Worm (Caenorhabditis elegans) whole organism, mixed stage, embryonic: ENCODE results near the gene K11H12.3.
A peak's percentile ranks its signal among the peaks of the same experiment; 100 is the strongest.

Experiments
- M03D4.4 ChIP-seq: sonication (generic microtip); optimal IDR thresholded peaks from 2 replicates; lab custom pipeline; 2017; ENCODE audit warnings: mild to moderate bottlenecking, missing genetic modification characterization, missing compliant biosample characterization
- blmp-1 ChIP-seq: fragments of 150-350 bp; optimal IDR thresholded peaks from 2 replicates; lab custom pipeline; 2014; ENCODE audit warnings: missing biosample characterization, missing genetic modification characterization
- ceh-39 ChIP-seq: fragments of 150-350 bp; optimal IDR thresholded peaks from 2 replicates; lab custom pipeline; 2014; ENCODE audit warnings: missing biosample characterization, missing genetic modification characterization
- ceh-83 ChIP-seq: fragments of 200-800 bp; sonication (Bioruptor generic); optimal IDR thresholded peaks from 2 replicates; lab custom pipeline; 2018; ENCODE audit warnings: mild to moderate bottlenecking, missing genetic modification characterization, missing compliant biosample characterization
- ces-1 ChIP-seq: fragments of 150-350 bp; optimal IDR thresholded peaks from 2 replicates; lab custom pipeline; 2014; ENCODE audit warnings: missing biosample characterization, missing genetic modification reagents, missing genetic modification characterization
- cnd-1 ChIP-seq: fragments of 200-800 bp; sonication (Bioruptor generic); optimal IDR thresholded peaks from 2 replicates; lab custom pipeline; 2018; ENCODE audit warnings: mild to moderate bottlenecking, missing genetic modification characterization, missing compliant biosample characterization
- elt-1 ChIP-seq: sonication (generic microtip); optimal IDR thresholded peaks from 2 replicates; lab custom pipeline; 2017; ENCODE audit warnings: missing genetic modification characterization, mild to moderate bottlenecking, missing compliant biosample characterization, antibody characterized with exemption, moderate library complexity, borderline replicate concordance; ENCODE audit not compliant: insufficient read depth
- elt-3 ChIP-seq: fragments of 150-350 bp; optimal IDR thresholded peaks from 2 replicates; lab custom pipeline; 2014; ENCODE audit warnings: missing biosample characterization, missing genetic modification characterization
- flh-1 ChIP-seq: fragments of 200-800 bp; sonication (Bioruptor generic); optimal IDR thresholded peaks from 2 replicates; lab custom pipeline; 2018; ENCODE audit warnings: mild to moderate bottlenecking, missing genetic modification characterization, moderate library complexity, missing compliant biosample characterization
- ham-2 ChIP-seq: fragments of 200-800 bp; sonication (Bioruptor generic); optimal IDR thresholded peaks from 2 replicates; lab custom pipeline; 2018; ENCODE audit warnings: mild to moderate bottlenecking, missing genetic modification characterization, missing compliant biosample characterization
- hlh-1 ChIP-seq: fragments of 150-350 bp; optimal IDR thresholded peaks from 2 replicates; lab custom pipeline; 2014; ENCODE audit warnings: missing biosample characterization, missing genetic modification reagents, missing genetic modification characterization
- lin-13 ChIP-seq: fragments of 150-350 bp; optimal IDR thresholded peaks from 2 replicates; lab custom pipeline; 2014; ENCODE audit warnings: missing biosample characterization, missing genetic modification characterization
- lin-32 ChIP-seq: fragments of 200-800 bp; sonication (Bioruptor generic); optimal IDR thresholded peaks from 2 replicates; lab custom pipeline; 2018; ENCODE audit warnings: mild to moderate bottlenecking, missing genetic modification characterization, missing compliant biosample characterization
- lsy-2 ChIP-seq: fragments of 150-350 bp; optimal IDR thresholded peaks from 2 replicates; lab custom pipeline; 2014; ENCODE audit warnings: missing biosample characterization, missing genetic modification characterization
- mab-5 ChIP-seq: fragments of 150-350 bp; optimal IDR thresholded peaks from 2 replicates; lab custom pipeline; 2014; ENCODE audit warnings: missing biosample characterization, missing genetic modification characterization
- mep-1 ChIP-seq: fragments of 150-350 bp; optimal IDR thresholded peaks from 2 replicates; lab custom pipeline; 2017; ENCODE audit warnings: missing biosample characterization, missing genetic modification reagents, missing genetic modification characterization, inconsistent platforms
- mls-2 ChIP-seq: sonication (generic microtip); optimal IDR thresholded peaks from 2 replicates; lab custom pipeline; 2016; ENCODE audit warnings: mild to moderate bottlenecking, missing genetic modification characterization, moderate library complexity, missing compliant biosample characterization
- nhr-12 ChIP-seq: fragments of 150-350 bp; optimal IDR thresholded peaks from 2 replicates; lab custom pipeline; 2014; ENCODE audit warnings: missing biosample characterization, missing genetic modification characterization
- nhr-2 ChIP-seq: fragments of 150-350 bp; optimal IDR thresholded peaks from 2 replicates; lab custom pipeline; 2014; ENCODE audit warnings: missing biosample characterization, missing genetic modification characterization
- nhr-237 ChIP-seq: fragments of 150-350 bp; optimal IDR thresholded peaks from 2 replicates; lab custom pipeline; 2014; ENCODE audit warnings: missing biosample characterization, missing genetic modification characterization
- nhr-28 ChIP-seq: fragments of 150-350 bp; optimal IDR thresholded peaks from 2 replicates; lab custom pipeline; 2014; ENCODE audit warnings: missing biosample characterization, missing genetic modification characterization
- nhr-76 ChIP-seq: sonication (generic microtip); optimal IDR thresholded peaks from 2 replicates; lab custom pipeline; 2017; ENCODE audit warnings: missing biosample characterization, missing genetic modification characterization
- pha-4 ChIP-seq: fragments of 150-350 bp; optimal IDR thresholded peaks from 2 replicates; lab custom pipeline; 2018; ENCODE audit warnings: missing biosample characterization, missing genetic modification reagents, missing genetic modification characterization
- sem-2 ChIP-seq: fragments of 200-800 bp; sonication (Bioruptor generic); optimal IDR thresholded peaks from 2 replicates; lab custom pipeline; 2018; ENCODE audit warnings: mild to moderate bottlenecking, missing genetic modification characterization, missing compliant biosample characterization
- snpc-4 ChIP-seq: fragments of 150-350 bp; optimal IDR thresholded peaks from 2 replicates; lab custom pipeline; 2014; ENCODE audit warnings: missing biosample characterization, missing genetic modification characterization
- tbx-8 ChIP-seq: fragments of 200-800 bp; sonication (Bioruptor generic); optimal IDR thresholded peaks from 2 replicates; lab custom pipeline; 2018; ENCODE audit warnings: mild to moderate bottlenecking, missing genetic modification characterization, moderate library complexity, missing compliant biosample characterization
- unc-120 ChIP-seq: sonication (generic microtip); optimal IDR thresholded peaks from 2 replicates; lab custom pipeline; 2017; ENCODE audit warnings: missing genetic modification characterization, missing compliant biosample characterization; ENCODE audit not compliant: poor library complexity, severe bottlenecking
- unc-62 ChIP-seq: fragments of 150-350 bp; optimal IDR thresholded peaks from 2 replicates; lab custom pipeline; 2014; ENCODE audit warnings: missing biosample characterization, missing genetic modification reagents, missing genetic modification characterization
- zip-8 ChIP-seq: fragments of 150-350 bp; optimal IDR thresholded peaks from 2 replicates; lab custom pipeline; 2014; ENCODE audit warnings: missing biosample characterization, missing genetic modification characterization
- ztf-11 ChIP-seq: fragments of 150-350 bp; optimal IDR thresholded peaks from 2 replicates; lab custom pipeline; 2014; ENCODE audit warnings: missing biosample characterization, missing genetic modification characterization

K11H12.3 gene

DNA sequence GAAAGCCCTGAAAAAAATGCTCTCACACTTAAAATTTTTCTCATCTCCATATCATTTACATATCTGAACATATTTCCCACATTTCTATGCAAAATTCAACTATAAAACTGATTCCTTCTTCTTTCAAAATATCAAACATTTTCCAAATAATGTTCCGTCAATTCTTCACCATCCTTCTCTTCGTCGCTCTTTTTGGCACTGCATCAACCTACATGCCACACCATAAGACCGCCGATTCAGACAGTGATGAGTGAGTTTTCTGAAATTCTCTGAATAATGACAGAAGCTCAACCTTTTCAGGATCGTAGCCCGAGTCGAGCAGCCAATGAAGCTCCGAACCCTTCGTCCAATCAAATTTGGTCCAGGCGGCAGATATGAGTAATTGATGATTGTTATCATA, 3.0 kb upstream of the K11H12.3 start, which contains the start of gene K11H12.5:
Gene K11H12.5, plus strand, starts transcription at position 301 of the 400 bp plus-strand sequence.
- TF ChIP-seq elt-3 (no peak), lsy-2 (tag; lab: Kevin White, UChicago) (no peak), ces-1 (GFP tag; lab: Kevin White, UChicago) (no peak), ceh-83 (no peak), blmp-1 (tag; lab: Kevin White, UChicago) (no peak), elt-1 (tag; lab: Kevin White, UChicago) (no peak), snpc-4 (tag; lab: Kevin White, UChicago) (no peak), nhr-237 (tag; lab: Kevin White, UChicago) (no peak), mep-1 (tag; lab: Kevin White, UChicago) (no peak), nhr-28 (tag; lab: Kevin White, UChicago) (no peak), M03D4.4 (tag; lab: Kevin White, UChicago) (no peak)

DNA sequence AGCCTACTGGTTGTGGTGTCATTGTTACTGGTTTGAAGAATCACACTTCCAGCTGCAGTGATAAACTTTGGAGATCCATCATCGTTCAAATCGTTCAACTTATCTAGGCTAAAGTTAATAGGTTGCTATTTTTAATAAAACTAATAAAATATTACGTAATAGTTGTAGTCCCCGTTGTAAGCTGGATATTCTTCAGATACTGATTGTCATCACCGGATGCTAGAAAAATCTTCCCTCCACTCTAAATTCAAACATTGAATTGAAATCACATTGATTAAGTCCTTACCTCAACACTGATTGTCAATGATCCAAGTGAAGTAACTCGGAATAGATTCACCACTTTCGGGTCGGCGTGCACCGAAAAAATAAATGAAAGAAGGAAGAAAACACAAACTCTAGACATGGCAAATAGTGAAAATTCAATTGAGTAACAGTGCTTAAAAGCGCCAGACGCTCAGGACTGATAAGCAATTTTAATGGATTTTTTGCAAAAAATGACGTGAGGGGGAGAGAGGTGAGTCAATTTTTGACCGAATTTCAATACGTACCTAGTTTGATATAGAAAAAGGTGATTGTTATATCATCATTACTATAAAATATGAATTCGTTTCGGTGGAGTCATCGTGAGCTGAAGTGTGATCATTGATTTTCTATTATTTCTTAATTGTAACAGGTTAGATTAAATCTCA, 2.3 kb upstream of the K11H12.3 start, which contains the start of the genes K11H12.4 and K11H12.10:
Gene K11H12.4, minus strand, starts transcription at position 413 of the 689 bp plus-strand sequence.
Gene K11H12.10, plus strand, starts transcription at position 605 of the 689 bp plus-strand sequence.
- TF ChIP-seq zip-8 (peak; percentile 84), ceh-39 (no peak)
- TF ChIP-seq, all 35 proteins: peak for 1

DNA sequence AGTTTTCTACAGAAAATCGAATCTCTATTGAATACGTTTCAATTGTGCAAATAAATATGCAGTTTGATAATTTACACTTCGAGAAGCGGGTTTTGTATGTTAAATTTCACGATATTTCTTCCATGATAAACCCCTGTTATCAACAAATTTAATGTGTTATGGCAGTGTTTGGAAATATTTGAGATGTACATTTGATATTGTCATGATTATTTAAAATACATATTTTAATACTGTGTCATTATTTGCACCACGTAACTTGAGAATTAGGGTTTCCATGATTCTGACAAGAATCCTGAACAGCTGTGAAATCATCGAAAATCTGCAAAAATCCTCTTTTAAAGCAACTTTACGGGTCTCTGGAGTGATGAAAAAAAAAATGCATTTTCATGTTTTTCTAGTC, 2.8 kb downstream of the K11H12.3 start, which contains the start of gene K11H12.11:
Gene K11H12.11, minus strand, starts transcription at position 101 of the 400 bp plus-strand sequence.
- TF ChIP-seq hlh-1 (tag; lab: Kevin White, UChicago) (no peak), cnd-1 (tag; lab: Kevin White, UChicago) (no peak), sem-2 (GFP tag; lab: Kevin White, UChicago) (no peak), ceh-83 (no peak)

DNA sequence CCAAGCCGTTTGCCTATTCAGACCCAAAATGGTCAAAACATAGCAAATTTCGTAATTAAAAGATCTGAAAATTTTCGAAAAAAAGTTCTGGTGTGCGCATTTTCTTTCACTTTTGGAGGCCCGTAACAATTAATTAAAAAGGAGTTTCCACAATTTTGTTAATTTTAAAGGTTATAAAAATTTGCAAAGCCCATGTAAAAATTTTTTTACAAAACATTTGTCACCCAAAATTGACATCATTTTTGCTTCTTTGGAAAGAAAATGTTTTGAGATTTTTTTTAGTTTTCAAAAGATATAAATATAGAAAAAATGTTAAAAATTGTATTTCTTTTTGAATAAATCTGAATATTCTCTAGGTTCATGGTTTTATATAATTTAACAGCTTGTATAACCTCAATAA, 6.3 kb downstream of the K11H12.3 start, which contains the start of gene K11H12.6:
Gene K11H12.6, plus strand, starts transcription at position 301 of the 400 bp plus-strand sequence.
- TF ChIP-seq pha-4 (no peak), snpc-4 (tag; lab: Kevin White, UChicago) (no peak), ceh-39 (no peak), nhr-76 (no peak), unc-62 (GFP tag; lab: Kevin White, UChicago) (no peak), ham-2 (no peak), nhr-12 (tag; lab: Kevin White, UChicago) (no peak), hlh-1 (tag; lab: Kevin White, UChicago) (no peak), ceh-83 (no peak)

DNA sequence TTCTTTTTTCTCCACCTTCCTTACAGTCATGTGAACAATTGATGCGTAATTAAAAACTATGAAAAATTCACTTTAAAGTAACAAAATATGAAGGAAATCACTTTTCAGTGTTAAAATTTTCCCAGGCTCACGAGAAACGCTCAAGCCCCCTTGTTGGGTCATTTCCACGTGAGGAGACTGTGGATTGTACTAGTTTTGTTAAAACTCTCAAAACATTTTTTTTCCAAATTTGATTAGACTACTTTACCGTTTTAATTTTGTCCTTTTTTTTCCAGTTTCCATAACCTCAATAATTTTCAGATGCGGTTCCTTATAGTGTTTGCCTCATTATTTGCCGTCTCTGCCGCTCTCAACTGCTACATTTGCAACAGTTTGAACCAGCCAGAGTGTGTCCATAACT, 8.1 kb downstream of the K11H12.3 start, which contains the start of gene K11H12.7:
Gene K11H12.7, plus strand, starts transcription at position 301 of the 400 bp plus-strand sequence.
- TF ChIP-seq pha-4 (no peak), ztf-11 (no peak), mep-1 (tag; lab: Kevin White, UChicago) (no peak), tbx-8 (GFP tag; lab: Kevin White, UChicago) (no peak), mls-2 (no peak), lsy-2 (tag; lab: Kevin White, UChicago) (no peak), nhr-2 (no peak), nhr-76 (no peak), elt-3 (no peak), blmp-1 (tag; lab: Kevin White, UChicago) (no peak), elt-1 (tag; lab: Kevin White, UChicago) (no peak), mab-5 (tag; lab: Kevin White, UChicago) (no peak), unc-120 (tag; lab: Kevin White, UChicago) (no peak), lin-13 (tag; lab: Kevin White, UChicago) (no peak), flh-1 (GFP tag; lab: Kevin White, UChicago) (no peak), lin-32 (GFP tag; lab: Kevin White, UChicago) (no peak), ces-1 (GFP tag; lab: Kevin White, UChicago) (no peak)
